Worm (Caenorhabditis elegans): Measurements from ENCODE around the gene T12A7.2.
A peak's percentile ranks its signal among the peaks of the same experiment; 100 is the strongest.

Gene T12A7.2

DNA sequence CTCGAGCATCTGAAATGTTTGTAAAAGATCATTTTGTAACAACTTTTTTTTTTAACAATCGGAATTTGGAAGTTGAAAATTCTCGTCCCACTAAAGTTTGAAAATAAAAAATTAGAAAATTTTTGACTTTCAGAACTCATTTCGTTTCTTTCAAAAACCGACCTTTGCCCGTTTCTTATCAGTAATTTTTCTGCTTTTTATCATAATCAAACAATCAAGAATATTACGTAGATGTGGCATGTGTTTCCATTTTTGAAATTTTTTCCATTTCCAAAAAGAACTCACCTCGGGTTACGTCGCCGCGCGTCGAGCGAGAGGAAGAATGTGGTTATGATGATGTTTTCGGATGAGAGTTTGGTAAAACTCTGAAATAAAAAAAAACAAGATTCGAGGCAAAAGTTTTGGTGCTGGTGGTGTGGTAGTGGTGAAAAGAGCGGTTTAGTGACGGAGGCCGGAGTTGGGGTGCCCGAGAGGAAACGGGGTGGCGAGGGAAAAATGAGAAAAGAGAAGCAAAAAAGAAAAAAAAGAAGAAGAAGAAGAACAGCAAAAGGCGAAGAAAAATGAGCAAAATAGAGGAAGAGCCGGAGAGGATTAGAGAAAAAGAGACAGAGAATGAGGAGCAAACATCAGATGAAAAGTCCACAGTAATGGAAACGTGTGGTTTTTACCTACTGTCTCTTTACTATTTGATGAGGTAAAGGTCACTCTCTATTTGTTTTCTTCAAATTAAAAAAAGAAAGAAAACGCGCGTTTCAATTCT is at the start of gene T12A7.2:
T12A7.2 (minus strand) TSS at position 412 of the 760 bp plus-strand sequence.
- TF ChIP-seq akir-1 (GFP tag; optimal IDR thresholded peaks at IDR 0.05) (no peak), nhr-80 (tag; optimal IDR thresholded peaks at IDR 0.05) (peak; percentile 28), hmg-1.2 (GFP tag; IDR thresholded peaks at IDR 0.05) (peak; percentile 30; the same call in 1 of the 2 replicates), bed-1 (GFP tag; IDR thresholded peaks at IDR 0.05) (no peak), K12H6.12 (tag; optimal IDR thresholded peaks at IDR 0.05) (peak; percentile 9), lin-35 (GFP tag; optimal IDR thresholded peaks at IDR 0.05) (peak in 1 of 3 experiments; percentile 23)

DNA sequence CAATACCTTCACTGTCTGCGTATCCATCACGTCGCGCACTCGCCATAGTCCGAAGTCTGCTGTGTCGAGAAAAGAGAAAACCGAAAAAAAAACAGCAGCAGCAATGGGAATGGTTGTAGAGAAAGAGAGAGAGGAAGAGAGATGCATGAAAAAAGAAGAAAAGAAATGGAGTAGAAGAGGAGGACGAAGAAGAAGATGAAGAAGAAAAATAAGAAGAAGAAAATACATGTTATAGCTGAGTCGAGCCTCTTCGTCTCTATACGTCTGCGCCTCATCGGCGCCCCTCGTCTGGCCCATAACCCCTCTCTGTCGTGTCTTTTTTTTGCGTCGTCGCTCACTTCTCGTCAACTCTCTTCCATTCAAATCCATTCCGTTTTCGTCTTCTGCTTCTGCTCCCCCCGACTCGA is 48.8 kb upstream of the T12A7.2 start:
- TF ChIP-seq B0035.1 (tag; optimal IDR thresholded peaks at IDR 0.05) (no peak), egl-44 (GFP tag; IDR thresholded peaks at IDR 0.05) (0 out of 2 replicates have a peak, but pooled peaks have one; percentile 27), ZK185.1 (tag; optimal IDR thresholded peaks at IDR 0.05; ENCODE audit: poor library complexity, severe bottlenecking) (peak; percentile 40), rcor-1 (GFP tag; IDR thresholded peaks at IDR 0.05) (0 out of 2 replicates have a peak, but pooled peaks have one; percentile 26), ztf-18 (tag; optimal IDR thresholded peaks at IDR 0.05) (no peak), F39B2.1 (GFP tag; IDR thresholded peaks at IDR 0.05) (no peak), ets-4 (GFP tag; optimal IDR thresholded peaks at IDR 0.05) (no peak), Y53F4B.3 (GFP tag; IDR thresholded peaks at IDR 0.05) (no peak), dpl-1 (GFP tag; optimal IDR thresholded peaks at IDR 0.05) (no peak), nfya-2 (GFP tag; IDR thresholded peaks at IDR 0.05) (no peak), snpc-4 (GFP tag; optimal IDR thresholded peaks at IDR 0.05) (no peak), snpc-4 (tag; optimal IDR thresholded peaks at IDR 0.05) (peak in 1 of 4 experiments; percentile 28), rec-8 (tag; optimal IDR thresholded peaks at IDR 0.05) (no peak), hmg-1.2 (GFP tag; IDR thresholded peaks at IDR 0.05) (peak; percentile 65; the same call in 1 of the 2 replicates), chd-7 (tag; optimal IDR thresholded peaks at IDR 0.05) (peak; percentile 18), zfh-2 (GFP tag; conservative IDR thresholded peaks at IDR 0.05) (no peak; the same call in 1 of the 2 replicates), athp-1 (tag; optimal IDR thresholded peaks at IDR 0.05) (no peak), B0261.1 (tag; optimal IDR thresholded peaks at IDR 0.05) (no peak), tlf-1 (GFP tag; optimal IDR thresholded peaks at IDR 0.05) (no peak), madf-6 (GFP tag; IDR thresholded peaks at IDR 0.05) (no peak), unc-62 (GFP tag; optimal IDR thresholded peaks at IDR 0.05) (no peak), aptf-3 (GFP tag; IDR thresholded peaks at IDR 0.05) (no peak), bed-1 (GFP tag; IDR thresholded peaks at IDR 0.05) (no peak), B0336.3 (GFP tag; IDR thresholded peaks at IDR 0.05) (no peak), ceh-79 (tag; optimal IDR thresholded peaks at IDR 0.05) (no peak), lin-40 (tag; optimal IDR thresholded peaks at IDR 0.05) (peak; percentile 74), tbp1 (GFP tag; optimal IDR thresholded peaks at IDR 0.05) (peak; percentile 28), sptf-2 (GFP tag; optimal IDR thresholded peaks at IDR 0.05) (no peak), egl-18 (GFP tag; IDR thresholded peaks at IDR 0.05) (no peak), Y95B8A.8 (GFP tag; IDR thresholded peaks at IDR 0.05) (no peak), tbx-9 (tag; optimal IDR thresholded peaks at IDR 0.05; ENCODE audit: borderline replicate concordance) (no peak), mxl-1 (tag; optimal IDR thresholded peaks at IDR 0.05) (no peak), F23B12.7 (tag; optimal IDR thresholded peaks at IDR 0.05; ENCODE audit: insufficient read depth) (peak; percentile 24), akir-1 (GFP tag; optimal IDR thresholded peaks at IDR 0.05) (no peak), B0019.2 (GFP tag; conservative IDR thresholded peaks at IDR 0.05) (no peak), madf-8 (GFP tag; conservative IDR thresholded peaks at IDR 0.05) (no peak), Y56A3A.18 (GFP tag; IDR thresholded peaks at IDR 0.05) (no peak), ztf-3 (GFP tag; optimal IDR thresholded peaks at IDR 0.05) (no peak), him-1 (tag; optimal IDR thresholded peaks at IDR 0.05) (no peak), nhr-27 (tag; optimal IDR thresholded peaks at IDR 0.05) (no peak), pbrm-1 (GFP tag; IDR thresholded peaks at IDR 0.05) (0 out of 2 replicates have a peak, but pooled peaks have one; percentile 16), F10E7.11 (tag; optimal IDR thresholded peaks at IDR 0.05) (no peak)

Data from whole organism, young adult.